Fruit fly (Drosophila melanogaster): ENCODE measurements around the gene cpx.

DNA sequence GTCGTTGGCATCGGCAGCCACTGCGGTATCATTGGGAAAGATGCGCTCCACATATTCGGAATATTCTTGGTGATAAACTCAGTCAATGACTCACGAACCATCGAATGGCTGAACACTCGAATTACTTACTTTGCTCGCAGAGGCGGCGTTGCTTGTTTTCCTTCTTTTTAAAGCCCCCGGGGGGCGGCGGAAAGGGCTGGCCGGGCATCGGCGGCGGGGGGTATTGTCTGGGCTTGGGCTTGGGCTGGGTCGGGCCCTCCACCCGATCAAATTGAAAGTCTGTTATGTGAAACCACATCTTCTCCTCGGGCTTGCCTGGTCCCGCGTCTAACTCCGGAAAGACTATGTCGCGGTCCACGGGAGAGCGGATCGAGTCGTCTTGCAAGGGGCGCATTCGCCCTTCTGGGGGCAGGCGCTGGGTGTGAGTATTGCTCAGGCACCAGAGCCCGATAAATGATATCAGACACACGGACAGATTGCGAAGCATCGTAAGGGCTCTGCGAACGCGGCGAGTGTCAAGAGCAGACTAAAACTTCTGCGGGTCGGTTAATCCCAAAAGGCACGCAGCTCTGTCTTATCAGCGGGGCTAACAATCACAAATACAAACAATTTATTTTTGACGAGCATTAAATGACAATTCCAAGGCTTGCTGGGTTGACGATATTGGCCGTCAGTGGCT is 37.7 kb upstream of the cpx start, which contains the start of gene CG14642:
- TF ChIP-seq h (optimal IDR thresholded peaks at IDR 0.05) (no peak), Myc (optimal IDR thresholded peaks at IDR 0.05) (no peak), Sin3A (optimal IDR thresholded peaks at IDR 0.05) (no peak), psq (optimal IDR thresholded peaks at IDR 0.05) (no peak), ttk (optimal IDR thresholded peaks at IDR 0.05) (no peak)

All from Kc167 (cell line).